Fruit fly (Drosophila melanogaster) whole organism, adult: ENCODE data around the gene S6KL.

ENCODE experiments used
- CG1620 ChIP-seq: fragments of 200-800 bp; sonication (Bioruptor generic); optimal IDR thresholded peaks from 2 replicates; lab custom pipeline; 2016; ENCODE audit warnings: missing biosample characterization, missing genetic modification characterization
- cic ChIP-seq: fragments of 200-800 bp; sonication (Bioruptor generic); optimal IDR thresholded peaks from 2 replicates; lab custom pipeline; 2017; ENCODE audit warnings: missing biosample characterization, mild to moderate bottlenecking, missing genetic modification characterization, moderate library complexity

dm6 chrX:18799307-18799855, 11.1 kb downstream of the S6KL start:
- no peak for TF ChIP-seq CG1620
- TF ChIP-seq cic (GFP tag; lab: Kevin White, UChicago): no peak
